Fruit fly (Drosophila melanogaster) whole organism, embryonic: ENCODE data around the gene SMSr.

ENCODE experiments used
- CG10431 ChIP-seq: fragments of 200-800 bp; sonication (Bioruptor generic); optimal IDR thresholded peaks from 3 replicates; lab custom pipeline; 2018; ENCODE audit warnings: missing biosample characterization, mild to moderate bottlenecking, missing genetic modification characterization
- CG10979 ChIP-seq: fragments of 200-800 bp; sonication (Bioruptor generic); optimal IDR thresholded peaks from 2 replicates; lab custom pipeline; 2018; ENCODE audit warnings: missing biosample characterization, mild to moderate bottlenecking, missing genetic modification characterization, moderate library complexity
- CG11504 ChIP-seq: fragments of 200-800 bp; sonication (Bioruptor generic); optimal IDR thresholded peaks from 3 replicates; lab custom pipeline; 2019; ENCODE audit warnings: missing biosample characterization, mild to moderate bottlenecking, missing genetic modification characterization, moderate library complexity
- CG12071 ChIP-seq: fragments of 200-800 bp; sonication (Bioruptor generic); optimal IDR thresholded peaks from 3 replicates; lab custom pipeline; 2018; ENCODE audit warnings: missing biosample characterization, mild to moderate bottlenecking, missing genetic modification characterization
- CG12942 ChIP-seq: fragments of 200-800 bp; sonication (Bioruptor generic); optimal IDR thresholded peaks from 3 replicates; lab custom pipeline; 2016; ENCODE audit warnings: missing biosample characterization, missing genetic modification characterization
- CG14710 ChIP-seq: fragments of 200-800 bp; sonication (Bioruptor generic); optimal IDR thresholded peaks from 3 replicates; lab custom pipeline; 2019; ENCODE audit warnings: missing biosample characterization, mild to moderate bottlenecking, missing genetic modification characterization, moderate library complexity
- CG1603 ChIP-seq: fragments of 200-800 bp; sonication (Bioruptor generic); optimal IDR thresholded peaks from 2 replicates; lab custom pipeline; 2019; ENCODE audit warnings: missing biosample characterization, mild to moderate bottlenecking, missing genetic modification characterization, moderate library complexity
- CG17359 ChIP-seq: fragments of 200-800 bp; sonication (Bioruptor generic); optimal IDR thresholded peaks from 3 replicates; lab custom pipeline; 2018; ENCODE audit warnings: missing biosample characterization, mild to moderate bottlenecking, missing genetic modification characterization, moderate library complexity
- CG2678 ChIP-seq: fragments of 200-800 bp; sonication (Bioruptor generic); optimal IDR thresholded peaks from 3 replicates; lab custom pipeline; 2019; ENCODE audit warnings: missing biosample characterization, mild to moderate bottlenecking, missing genetic modification characterization, moderate library complexity
- CG31224 ChIP-seq: fragments of 200-800 bp; sonication (Bioruptor generic); IDR thresholded peaks from 2 replicates; pipeline ENCODE4 v1.3.6; 2022; ENCODE audit warnings: missing biosample characterization, missing genetic modification characterization
- CG3726 ChIP-seq: fragments of 200-800 bp; sonication (Bioruptor generic); IDR thresholded peaks from 3 replicates; pipeline ENCODE4, ENCODE4 v1.3.6; 2022; ENCODE audit warnings: missing biosample characterization, missing genetic modification characterization
- CG5245 ChIP-seq: fragments of 200-800 bp; sonication (Bioruptor generic); optimal IDR thresholded peaks from 3 replicates; lab custom pipeline; 2016; ENCODE audit warnings: missing biosample characterization, missing genetic modification characterization
- CG7928 ChIP-seq: fragments of 200-800 bp; sonication (Bioruptor generic); optimal IDR thresholded peaks from 2 replicates; lab custom pipeline; 2017; ENCODE audit warnings: missing biosample characterization, mild to moderate bottlenecking, missing genetic modification characterization
- CG7987 ChIP-seq: fragments of 200-800 bp; sonication (Bioruptor generic); optimal IDR thresholded peaks from 2 replicates; lab custom pipeline; 2018; ENCODE audit warnings: missing biosample characterization, mild to moderate bottlenecking, missing genetic modification characterization, moderate library complexity
- CG8290 ChIP-seq, 3 experiments: fragments of 200-800 bp; sonication (Bioruptor generic); optimal IDR thresholded peaks; 2 replicates each; lab custom pipeline; 2016 to 2019; ENCODE audit warnings: missing biosample characterization in 3 of 3, missing genetic modification characterization in 3 of 3, mild to moderate bottlenecking in 2 of 3, moderate library complexity in 1 of 3
- CG9609 ChIP-seq: fragments of 200-800 bp; sonication (Bioruptor generic); optimal IDR thresholded peaks from 3 replicates; lab custom pipeline; 2016; ENCODE audit warnings: missing biosample characterization, missing genetic modification characterization
- Deaf1 ChIP-seq: fragments of 200-800 bp; optimal IDR thresholded peaks from 3 replicates; lab custom pipeline; 2019; ENCODE audit warnings: missing biosample characterization, mild to moderate bottlenecking, missing genetic modification characterization, moderate library complexity
- Elba2 ChIP-seq: fragments of 200-800 bp; sonication (Bioruptor generic); optimal IDR thresholded peaks from 3 replicates; lab custom pipeline; 2016; ENCODE audit warnings: missing biosample characterization, missing genetic modification characterization
- HLH3B ChIP-seq: fragments of 200-800 bp; sonication (Bioruptor generic); IDR thresholded peaks from 2 replicates; pipeline ENCODE4 v1.3.6; 2022; ENCODE audit warnings: missing biosample characterization, missing genetic modification characterization
- HLH54F ChIP-seq: fragments of 200-800 bp; sonication (Bioruptor generic); optimal IDR thresholded peaks from 3 replicates; lab custom pipeline; 2016; ENCODE audit warnings: missing biosample characterization, missing genetic modification characterization
- Med ChIP-seq: fragments of 200-800 bp; sonication (Bioruptor generic); peaks from one replicate; lab custom pipeline; 2016; ENCODE audit warnings: missing biosample characterization, missing genetic modification characterization, mild to moderate bottlenecking, inconsistent platforms, moderate library complexity
- Pdp1 ChIP-seq, 2 experiments: fragments of 200-800 bp; sonication (Bioruptor generic); optimal IDR thresholded peaks; 3 replicates each; lab custom pipeline; 2016; ENCODE audit warnings: missing biosample characterization in 2 of 2, missing genetic modification characterization in 2 of 2, mild to moderate bottlenecking in 1 of 2, moderate library complexity in 1 of 2
- Ptx1 ChIP-seq: fragments of 200-800 bp; sonication (Bioruptor generic); IDR thresholded peaks from 2 replicates; pipeline ENCODE4 v1.3.6; 2022; ENCODE audit warnings: missing biosample characterization, missing genetic modification characterization
- Sox100B ChIP-seq: fragments of 200-800 bp; sonication (Bioruptor generic); optimal IDR thresholded peaks from 3 replicates; lab custom pipeline; 2018; ENCODE audit warnings: missing biosample characterization, mild to moderate bottlenecking, missing genetic modification characterization
- Trl ChIP-seq, 3 experiments: fragments of >200 bp in 2 of 3; fragments of 200-800 bp in 1 of 3; sonication (Bioruptor generic) in 1 of 3; optimal IDR thresholded peaks; 2 replicates in 1 of 3; 3 replicates in 2 of 3; lab custom pipeline; 2016 to 2017; ENCODE audit warnings: missing biosample characterization in 1 of 3, missing genetic modification characterization in 1 of 3
- ara ChIP-seq: fragments of 200-800 bp; sonication (Bioruptor generic); IDR thresholded peaks from 2 replicates; pipeline ENCODE4 v1.3.6; 2022; ENCODE audit warnings: missing biosample characterization, missing genetic modification characterization
- bbx ChIP-seq: fragments of 200-800 bp; sonication (Bioruptor generic); IDR thresholded peaks from 2 replicates; pipeline ENCODE4 v1.3.6; 2022; ENCODE audit warnings: missing biosample characterization, missing genetic modification characterization; ENCODE audit not compliant: partially characterized antibody
- br ChIP-seq: fragments of >200 bp; optimal IDR thresholded peaks from 2 replicates; lab custom pipeline; 2017
- caup ChIP-seq: fragments of 200-800 bp; sonication (Bioruptor generic); optimal IDR thresholded peaks from 3 replicates; lab custom pipeline; 2017; ENCODE audit warnings: missing biosample characterization, mild to moderate bottlenecking, missing genetic modification characterization, moderate library complexity; ENCODE audit not compliant: severe bottlenecking
- dm ChIP-seq: fragments of 200-800 bp; sonication (Bioruptor generic); optimal IDR thresholded peaks from 3 replicates; lab custom pipeline; 2016; ENCODE audit warnings: missing biosample characterization, missing genetic modification characterization
- dmrt99B ChIP-seq: fragments of 200-800 bp; sonication (Bioruptor generic); optimal IDR thresholded peaks from 2 replicates; lab custom pipeline; 2018; ENCODE audit warnings: missing biosample characterization, mild to moderate bottlenecking, missing genetic modification characterization, moderate library complexity
- ewg ChIP-seq: fragments of 200-800 bp; sonication (Bioruptor generic); optimal IDR thresholded peaks from 3 replicates; lab custom pipeline; 2017; ENCODE audit warnings: mild to moderate bottlenecking, missing biosample characterization, missing genetic modification reagents, missing genetic modification characterization
- grn ChIP-seq: fragments of 200-800 bp; sonication (Bioruptor generic); optimal IDR thresholded peaks from 3 replicates; lab custom pipeline; 2017; ENCODE audit warnings: missing biosample characterization, missing genetic modification characterization
- gro ChIP-seq: fragments of 200-800 bp; sonication (Bioruptor generic); optimal IDR thresholded peaks from 2 replicates; lab custom pipeline; 2016; ENCODE audit warnings: missing biosample characterization, missing genetic modification characterization
- gsb-n ChIP-seq: fragments of 200-800 bp; sonication (Bioruptor generic); optimal IDR thresholded peaks from 3 replicates; lab custom pipeline; 2018; ENCODE audit warnings: missing biosample characterization, mild to moderate bottlenecking, missing genetic modification characterization
- maf-S ChIP-seq: fragments of 200-800 bp; sonication (Bioruptor generic); optimal IDR thresholded peaks from 2 replicates; lab custom pipeline; 2016; ENCODE audit warnings: missing biosample characterization, missing genetic modification characterization
- mam ChIP-seq: fragments of 200-800 bp; sonication (Bioruptor generic); optimal IDR thresholded peaks from 3 replicates; lab custom pipeline; 2016; ENCODE audit warnings: missing biosample characterization, missing genetic modification characterization
- nau ChIP-seq: fragments of 200-800 bp; sonication (Bioruptor generic); optimal IDR thresholded peaks from 3 replicates; lab custom pipeline; 2017; ENCODE audit warnings: missing biosample characterization, mild to moderate bottlenecking, missing genetic modification characterization, missing genetic modification reagents
- onecut ChIP-seq: fragments of 200-800 bp; sonication (Bioruptor generic); IDR thresholded peaks from 2 replicates; pipeline ENCODE4 v1.3.6; 2022; ENCODE audit warnings: missing biosample characterization, missing genetic modification characterization
- otp ChIP-seq: fragments of 200-800 bp; sonication (Bioruptor generic); IDR thresholded peaks from 3 replicates; pipeline ENCODE4, ENCODE4 v1.3.6; 2022; ENCODE audit warnings: missing biosample characterization, missing genetic modification characterization
- prd ChIP-seq, 3 experiments: fragments of >200 bp in 2 of 3; fragments of 200-800 bp in 1 of 3; sonication (Bioruptor generic) in 1 of 3; optimal IDR thresholded peaks in 2 of 3; IDR thresholded peaks in 1 of 3; 2 replicates in 2 of 3; 3 replicates in 1 of 3; pipeline versions ENCODE4 v1.3.6 to Lab custom; 2017 to 2022; ENCODE audit warnings: missing biosample characterization in 1 of 3, missing genetic modification characterization in 1 of 3
- pros ChIP-seq: fragments of 200-800 bp; sonication (Bioruptor generic); optimal IDR thresholded peaks from 3 replicates; lab custom pipeline; 2019; ENCODE audit warnings: missing biosample characterization, mild to moderate bottlenecking, missing genetic modification characterization, moderate library complexity
- slp2 ChIP-seq: fragments of 200-800 bp; sonication (Bioruptor generic); optimal IDR thresholded peaks from 2 replicates; lab custom pipeline; 2016; ENCODE audit warnings: missing biosample characterization, missing genetic modification characterization
- sqz ChIP-seq: fragments of 200-800 bp; sonication (Bioruptor generic); optimal IDR thresholded peaks from 3 replicates; lab custom pipeline; 2018; ENCODE audit warnings: missing biosample characterization, mild to moderate bottlenecking, missing genetic modification characterization
- stc ChIP-seq: fragments of 200-800 bp; sonication (Bioruptor generic); IDR thresholded peaks from 2 replicates; pipeline ENCODE4 v1.3.6; 2022; ENCODE audit warnings: missing biosample characterization, missing genetic modification characterization
- tx ChIP-seq: fragments of 200-800 bp; sonication (Bioruptor generic); optimal IDR thresholded peaks from 2 replicates; lab custom pipeline; 2016; ENCODE audit warnings: missing biosample characterization, missing genetic modification characterization
- unc-4 ChIP-seq: fragments of 200-800 bp; sonication (Bioruptor generic); IDR thresholded peaks from 2 replicates; pipeline ENCODE4 v1.3.6; 2022; ENCODE audit warnings: missing biosample characterization, missing genetic modification characterization; ENCODE audit not compliant: partially characterized antibody
- unpg ChIP-seq: fragments of 200-800 bp; sonication (Bioruptor generic); optimal IDR thresholded peaks from 3 replicates; lab custom pipeline; 2018; ENCODE audit warnings: missing biosample characterization, mild to moderate bottlenecking, missing genetic modification characterization, moderate library complexity
- vvl ChIP-seq: fragments of 200-800 bp; sonication (Bioruptor generic); IDR thresholded peaks from 2 replicates; pipeline ENCODE4 v1.3.6; 2022; ENCODE audit warnings: missing biosample characterization, missing genetic modification characterization

Gene SMSr

dm6 chr3L:7361095-7361522, 20.2 kb downstream of the SMSr start (continued):
- TF ChIP-seq HLH54F (GFP tag; lab: Kevin White, UChicago) (no peak), mam (GFP tag; lab: Kevin White, UChicago) (no peak), pros (peak; percentile 69), Med (peak; percentile 75), Pdp1 (GFP tag; optimal IDR thresholded peaks at IDR 0.05; lab: Kevin White, UChicago) (peak in 1 of 2 experiments; percentile 51), dmrt99B (peak; percentile 32), Deaf1 (peak; percentile 41), CG31224 (GFP tag; lab: Robert Waterston, UW) (no peak), ara (GFP tag; lab: Robert Waterston, UW) (peak; percentile 46), dm (GFP tag; lab: Kevin White, UChicago) (peak; percentile 8), tx (GFP tag; lab: Kevin White, UChicago) (no peak), CG11504 (peak; percentile 41), Sox100B (GFP tag; lab: Kevin White, UChicago) (no peak), br (lab: Kevin White, UChicago) (no peak), grn (peak; percentile 94), CG1603 (peak; percentile 2), gro (GFP tag; lab: Kevin White, UChicago) (peak; percentile 40), ewg (GFP tag; lab: Kevin White, UChicago) (no peak), bbx (GFP tag; lab: Robert Waterston, UW) (peak; percentile 16; the same call in 1 of the 2 replicates), gsb-n (peak; percentile 30), vvl (peak; percentile 64; the same call in 1 of the 2 replicates), CG12071 (peak; percentile 76), CG5245 (GFP tag; lab: Kevin White, UChicago) (peak; percentile 2), CG7928 (no peak), HLH3B (GFP tag; lab: Robert Waterston, UW) (peak; percentile 58; the same call in 1 of the 2 replicates), caup (GFP tag; lab: Kevin White, UChicago) (no peak), stc (peak; percentile 38; the same call in 1 of the 2 replicates), CG9609 (GFP tag; lab: Kevin White, UChicago) (no peak), slp2 (GFP tag; lab: Kevin White, UChicago) (no peak), otp (no peak), CG12942 (GFP tag; lab: Kevin White, UChicago) (no peak), CG17359 (peak; percentile 75), maf-S (GFP tag; lab: Kevin White, UChicago) (no peak), sqz (GFP tag; lab: Kevin White, UChicago) (peak; percentile 67), nau (GFP tag; lab: Kevin White, UChicago) (no peak), CG14710 (tag; lab: Kevin White, UChicago) (no peak), Ptx1 (GFP tag; lab: Robert Waterston, UW) (0 out of 2 replicates have a peak, but pooled peaks have one; percentile 20), unc-4 (GFP tag; lab: Robert Waterston, UW) (no peak; the same call in 1 of the 2 replicates), unpg (peak; percentile 9), prd (optimal IDR thresholded peaks at IDR 0.05; lab: Kevin White, UChicago) (no peak), prd (GFP tag; IDR thresholded peaks at IDR 0.05; lab: Robert Waterston, UW) (peak; percentile 32; the same call in 1 of the 3 replicates), CG10979 (tag; lab: Kevin White, UChicago) (peak; percentile 0), Elba2 (GFP tag; lab: Kevin White, UChicago) (peak; percentile 88), CG7987 (GFP tag; lab: Kevin White, UChicago) (peak; percentile 4), Trl (optimal IDR thresholded peaks at IDR 0.05; lab: Kevin White, UChicago) (peak; percentile 45 to 57), Trl (GFP tag; optimal IDR thresholded peaks at IDR 0.05; lab: Kevin White, UChicago) (no peak), CG8290 (GFP tag; optimal IDR thresholded peaks at IDR 0.05; lab: Kevin White, UChicago) (no peak), CG8290 (tag; optimal IDR thresholded peaks at IDR 0.05; lab: Kevin White, UChicago) (peak in 1 of 2 experiments; percentile 8), onecut (GFP tag; lab: Robert Waterston, UW) (peak; percentile 71), CG3726 (GFP tag; lab: Robert Waterston, UW) (no peak), CG10431 (GFP tag; lab: Kevin White, UChicago) (peak; percentile 99), CG2678 (tag; lab: Kevin White, UChicago) (peak; percentile 46)
